Fruit fly (Drosophila melanogaster): ENCODE measurements around the gene stc.

- TF ChIP-seq CG7101 (tag; optimal IDR thresholded peaks at IDR 0.05), result no peak
- TF ChIP-seq Clk (GFP tag; optimal IDR thresholded peaks at IDR 0.05), result no peak
- TF ChIP-seq kay (GFP tag; ENCODE audit: borderline replicate concordance), result no peak
- no peak for TF ChIP-seq Mnt (GFP tag; optimal IDR thresholded peaks at IDR 0.05)
- no peak for TF ChIP-seq CG1620 (GFP tag; optimal IDR thresholded peaks at IDR 0.05)
- no peak for TF ChIP-seq Crg-1 (GFP tag; optimal IDR thresholded peaks at IDR 0.05)
- TF ChIP-seq ovo (GFP tag; optimal IDR thresholded peaks at IDR 0.05), result no peak
- no peak for TF ChIP-seq CG14711 (tag; optimal IDR thresholded peaks at IDR 0.05)
- TF ChIP-seq tj (GFP tag; optimal IDR thresholded peaks at IDR 0.05), result no peak
Measured at dm6 chr2L:15118507-15118906, 5.2 kb downstream of the stc start.

All from whole organism, adult.